Fruit fly (Drosophila melanogaster) whole organism, embryonic: ENCODE data around the gene CG5861.

Experiments
- ATbp ChIP-seq: fragments of 200-800 bp; sonication (Bioruptor generic); optimal IDR thresholded peaks from 2 replicates; lab custom pipeline; 2017; ENCODE audit warnings: missing biosample characterization, mild to moderate bottlenecking, missing genetic modification characterization, missing genetic modification reagents
- BtbVII ChIP-seq: fragments of 200-800 bp; sonication (Bioruptor generic); optimal IDR thresholded peaks from 3 replicates; lab custom pipeline; 2017; ENCODE audit warnings: missing biosample characterization, mild to moderate bottlenecking, missing genetic modification characterization
- CG10147 ChIP-seq: fragments of 200-800 bp; sonication (Bioruptor generic); optimal IDR thresholded peaks from 2 replicates; lab custom pipeline; 2019; ENCODE audit warnings: missing biosample characterization, mild to moderate bottlenecking, missing genetic modification characterization, moderate library complexity
- CG11504 ChIP-seq: fragments of 200-800 bp; sonication (Bioruptor generic); optimal IDR thresholded peaks from 3 replicates; lab custom pipeline; 2019; ENCODE audit warnings: missing biosample characterization, mild to moderate bottlenecking, missing genetic modification characterization, moderate library complexity
- CG12071 ChIP-seq: fragments of 200-800 bp; sonication (Bioruptor generic); optimal IDR thresholded peaks from 3 replicates; lab custom pipeline; 2018; ENCODE audit warnings: missing biosample characterization, mild to moderate bottlenecking, missing genetic modification characterization
- CG12236 ChIP-seq: fragments of 200-800 bp; sonication (Bioruptor generic); optimal IDR thresholded peaks from 2 replicates; lab custom pipeline; 2016; ENCODE audit warnings: missing biosample characterization, missing genetic modification characterization
- CG12769 ChIP-seq: fragments of 200-800 bp; sonication (Bioruptor generic); optimal IDR thresholded peaks from 2 replicates; lab custom pipeline; 2019; ENCODE audit warnings: missing biosample characterization, mild to moderate bottlenecking, missing genetic modification characterization, moderate library complexity
- CG15011 ChIP-seq: fragments of 200-800 bp; sonication (Bioruptor generic); optimal IDR thresholded peaks from 3 replicates; lab custom pipeline; 2018; ENCODE audit warnings: missing biosample characterization, mild to moderate bottlenecking, missing genetic modification characterization
- CG15269 ChIP-seq: fragments of 200-800 bp; sonication (Bioruptor generic); optimal IDR thresholded peaks from 2 replicates; lab custom pipeline; 2018; ENCODE audit warnings: missing biosample characterization, mild to moderate bottlenecking, missing genetic modification characterization, moderate library complexity
- CG15479 ChIP-seq: fragments of 200-800 bp; sonication (Bioruptor generic); optimal IDR thresholded peaks from 3 replicates; lab custom pipeline; 2019; ENCODE audit warnings: missing biosample characterization, mild to moderate bottlenecking, missing genetic modification characterization, moderate library complexity
- CG15514 ChIP-seq: fragments of 200-800 bp; sonication (Bioruptor generic); optimal IDR thresholded peaks from 3 replicates; lab custom pipeline; 2017; ENCODE audit warnings: missing biosample characterization, missing genetic modification characterization, mild to moderate bottlenecking, moderate library complexity, missing genetic modification reagents
- CG17829 ChIP-seq: fragments of 200-800 bp; optimal IDR thresholded peaks from 2 replicates; lab custom pipeline; 2019; ENCODE audit warnings: missing biosample characterization, mild to moderate bottlenecking, missing genetic modification characterization, moderate library complexity
- CG18619 ChIP-seq: fragments of 200-800 bp; sonication (Bioruptor generic); optimal IDR thresholded peaks from 3 replicates; lab custom pipeline; 2017; ENCODE audit warnings: missing biosample characterization, mild to moderate bottlenecking, missing genetic modification characterization
- CG3281 ChIP-seq: fragments of 200-800 bp; sonication (Bioruptor generic); optimal IDR thresholded peaks from 3 replicates; lab custom pipeline; 2017; ENCODE audit warnings: missing biosample characterization, mild to moderate bottlenecking, missing genetic modification characterization
- CG33557 ChIP-seq: fragments of 200-800 bp; sonication (Bioruptor generic); optimal IDR thresholded peaks from 2 replicates; lab custom pipeline; 2019; ENCODE audit warnings: missing biosample characterization, mild to moderate bottlenecking, missing genetic modification characterization, moderate library complexity
- CG3726 ChIP-seq: fragments of 200-800 bp; sonication (Bioruptor generic); IDR thresholded peaks from 3 replicates; pipeline ENCODE4, ENCODE4 v1.3.6; 2022; ENCODE audit warnings: missing biosample characterization, missing genetic modification characterization
- CG3995 ChIP-seq: fragments of 200-800 bp; sonication (Bioruptor generic); optimal IDR thresholded peaks from 3 replicates; lab custom pipeline; 2016; ENCODE audit warnings: missing biosample characterization, missing genetic modification characterization
- CG6813 ChIP-seq: fragments of 200-800 bp; sonication (Bioruptor generic); optimal IDR thresholded peaks from 2 replicates; lab custom pipeline; 2017; ENCODE audit warnings: missing biosample characterization, missing genetic modification characterization, mild to moderate bottlenecking, moderate library complexity, missing genetic modification reagents
- CG7839 ChIP-seq: fragments of 200-800 bp; sonication (Bioruptor generic); optimal IDR thresholded peaks from 3 replicates; lab custom pipeline; 2018; ENCODE audit warnings: missing biosample characterization, mild to moderate bottlenecking, missing genetic modification characterization, moderate library complexity
- D19B ChIP-seq: fragments of 200-800 bp; sonication (Bioruptor generic); optimal IDR thresholded peaks from 2 replicates; lab custom pipeline; 2017; ENCODE audit warnings: missing biosample characterization, mild to moderate bottlenecking, missing genetic modification characterization
- Elba2 ChIP-seq: fragments of 200-800 bp; sonication (Bioruptor generic); optimal IDR thresholded peaks from 3 replicates; lab custom pipeline; 2016; ENCODE audit warnings: missing biosample characterization, missing genetic modification characterization
- Ets65A ChIP-seq: fragments of 200-800 bp; sonication (Bioruptor generic); peaks from one replicate; lab custom pipeline; 2016; ENCODE audit warnings: missing biosample characterization, missing genetic modification characterization
- Gug ChIP-seq: fragments of 200-800 bp; sonication (Bioruptor generic); IDR thresholded peaks from 4 replicates; pipeline ENCODE4 v1.3.6; 2022; ENCODE audit warnings: missing biosample characterization, missing genetic modification characterization
- Hand ChIP-seq: fragments of 200-800 bp; sonication (Bioruptor generic); optimal IDR thresholded peaks from 2 replicates; lab custom pipeline; 2017; ENCODE audit warnings: mild to moderate bottlenecking, missing biosample characterization, missing genetic modification reagents, missing genetic modification characterization
- Hr39 ChIP-seq: fragments of >200 bp; optimal IDR thresholded peaks from 2 replicates; lab custom pipeline; 2017
- Nf-YA ChIP-seq: fragments of 200-800 bp; sonication (Bioruptor generic); IDR thresholded peaks from 2 replicates; pipeline ENCODE4 v1.3.6; 2022; ENCODE audit warnings: missing biosample characterization, missing genetic modification characterization
- Oaz ChIP-seq: fragments of 200-800 bp; sonication (Bioruptor generic); IDR thresholded peaks from 2 replicates; pipeline ENCODE4 v1.3.6; 2022; ENCODE audit warnings: missing biosample characterization, missing genetic modification characterization
- Poxn ChIP-seq: fragments of 200-800 bp; sonication (Bioruptor generic); IDR thresholded peaks from 2 replicates; pipeline ENCODE4 v1.3.6; 2022; ENCODE audit warnings: missing biosample characterization, missing genetic modification characterization
- bowl ChIP-seq: fragments of 200-800 bp; sonication (Bioruptor generic); IDR thresholded peaks from 2 replicates; pipeline ENCODE4 v1.3.6; 2022; ENCODE audit warnings: missing biosample characterization, missing genetic modification characterization
- caup ChIP-seq: fragments of 200-800 bp; sonication (Bioruptor generic); optimal IDR thresholded peaks from 3 replicates; lab custom pipeline; 2017; ENCODE audit warnings: missing biosample characterization, mild to moderate bottlenecking, missing genetic modification characterization, moderate library complexity; ENCODE audit not compliant: severe bottlenecking
- crol ChIP-seq: fragments of 200-800 bp; sonication (Bioruptor generic); IDR thresholded peaks from 2 replicates; pipeline ENCODE4 v1.3.6; 2022; ENCODE audit warnings: missing biosample characterization, missing genetic modification characterization
- cwo ChIP-seq: fragments of 200-800 bp; sonication (Bioruptor generic); optimal IDR thresholded peaks from 3 replicates; lab custom pipeline; 2017; ENCODE audit warnings: missing biosample characterization, missing genetic modification characterization, mild to moderate bottlenecking, moderate library complexity, missing genetic modification reagents
- esg ChIP-seq: fragments of 200-800 bp; sonication (Bioruptor generic); conservative IDR thresholded peaks from 2 replicates; pipeline ENCODE4 v1.3.6; 2022; ENCODE audit warnings: missing biosample characterization, missing genetic modification characterization
- ftz-f1 ChIP-seq: fragments of 200-800 bp; sonication (Bioruptor generic); optimal IDR thresholded peaks from 2 replicates; lab custom pipeline; 2016; ENCODE audit warnings: missing biosample characterization, missing genetic modification characterization
- gsb-n ChIP-seq: fragments of 200-800 bp; sonication (Bioruptor generic); optimal IDR thresholded peaks from 3 replicates; lab custom pipeline; 2018; ENCODE audit warnings: missing biosample characterization, mild to moderate bottlenecking, missing genetic modification characterization
- lola ChIP-seq, 3 experiments: fragments of >200 bp in 2 of 3; fragments of 200-800 bp in 1 of 3; sonication (Bioruptor generic) in 1 of 3; optimal IDR thresholded peaks; 2 replicates each; lab custom pipeline; 2017 to 2019; ENCODE audit warnings: missing biosample characterization in 3 of 3, missing genetic modification characterization in 3 of 3, mild to moderate bottlenecking in 1 of 3, moderate library complexity in 1 of 3
- nau ChIP-seq: fragments of 200-800 bp; sonication (Bioruptor generic); optimal IDR thresholded peaks from 3 replicates; lab custom pipeline; 2017; ENCODE audit warnings: missing biosample characterization, mild to moderate bottlenecking, missing genetic modification characterization, missing genetic modification reagents
- nerfin-1 ChIP-seq: fragments of 200-800 bp; sonication (Bioruptor generic); optimal IDR thresholded peaks from 3 replicates; lab custom pipeline; 2019; ENCODE audit warnings: missing biosample characterization, mild to moderate bottlenecking, missing genetic modification characterization, moderate library complexity
- nerfin-2 ChIP-seq: fragments of 200-800 bp; sonication (Bioruptor generic); IDR thresholded peaks from 2 replicates; pipeline ENCODE4 v1.3.6; 2022; ENCODE audit warnings: missing biosample characterization, missing genetic modification characterization; ENCODE audit not compliant: partially characterized antibody
- oc ChIP-seq: fragments of 200-800 bp; sonication (Bioruptor generic); optimal IDR thresholded peaks from 2 replicates; lab custom pipeline; 2018; ENCODE audit warnings: missing biosample characterization, mild to moderate bottlenecking, missing genetic modification characterization, moderate library complexity
- pho ChIP-seq: fragments of 200-800 bp; sonication (Bioruptor generic); optimal IDR thresholded peaks from 2 replicates; lab custom pipeline; 2016; ENCODE audit warnings: missing biosample characterization, missing genetic modification characterization
- repo ChIP-seq: fragments of 200-800 bp; sonication (Bioruptor generic); optimal IDR thresholded peaks from 2 replicates; lab custom pipeline; 2016; ENCODE audit warnings: missing biosample characterization, missing genetic modification characterization
- sd ChIP-seq: fragments of 200-800 bp; sonication (Bioruptor generic); optimal IDR thresholded peaks from 3 replicates; lab custom pipeline; 2018; ENCODE audit warnings: missing biosample characterization, mild to moderate bottlenecking, missing genetic modification characterization, moderate library complexity
- slbo ChIP-seq: fragments of 200-800 bp; sonication (Bioruptor generic); IDR thresholded peaks from 2 replicates; pipeline ENCODE4 v1.3.6; 2022; ENCODE audit warnings: missing biosample characterization, missing genetic modification characterization
- slp2 ChIP-seq: fragments of 200-800 bp; sonication (Bioruptor generic); optimal IDR thresholded peaks from 2 replicates; lab custom pipeline; 2016; ENCODE audit warnings: missing biosample characterization, missing genetic modification characterization
- stc ChIP-seq: fragments of 200-800 bp; sonication (Bioruptor generic); IDR thresholded peaks from 2 replicates; pipeline ENCODE4 v1.3.6; 2022; ENCODE audit warnings: missing biosample characterization, missing genetic modification characterization
- tap ChIP-seq: fragments of 200-800 bp; optimal IDR thresholded peaks from 3 replicates; lab custom pipeline; 2019; ENCODE audit warnings: missing biosample characterization, mild to moderate bottlenecking, missing genetic modification characterization, moderate library complexity
- tgo ChIP-seq: fragments of 200-800 bp; sonication (Bioruptor generic); IDR thresholded peaks from 3 replicates; pipeline ENCODE4 v1.3.6; 2022; ENCODE audit warnings: missing biosample characterization, missing genetic modification characterization
- zf30C ChIP-seq: fragments of 200-800 bp; sonication (Bioruptor generic); optimal IDR thresholded peaks from 3 replicates; lab custom pipeline; 2018; ENCODE audit warnings: missing biosample characterization, mild to moderate bottlenecking, missing genetic modification characterization
- zfh2 ChIP-seq: fragments of 200-800 bp; sonication (Bioruptor generic); optimal IDR thresholded peaks from 2 replicates; lab custom pipeline; 2016; ENCODE audit warnings: missing biosample characterization, missing genetic modification characterization

Gene CG5861

dm6 chr2L:16275809-16276178 is 31.3 kb downstream of the CG5861 start (continued):
- TF ChIP-seq CG18619 (GFP tag; lab: Kevin White, UChicago) (peak; percentile 41), CG12769 (tag; lab: Kevin White, UChicago) (peak; percentile 25), CG11504 (tag; lab: Kevin White, UChicago) (peak; percentile 64), esg (GFP tag; lab: Robert Waterston, UW) (no peak), CG15269 (tag; lab: Kevin White, UChicago) (peak; percentile 59), zf30C (GFP tag; lab: Kevin White, UChicago) (no peak), Ets65A (GFP tag; lab: Kevin White, UChicago) (no peak), CG15479 (GFP tag; lab: Kevin White, UChicago) (no peak), tgo (GFP tag; lab: Robert Waterston, UW) (peak; percentile 49; the same call in 2 of the 3 replicates), CG10147 (GFP tag; lab: Kevin White, UChicago) (peak; percentile 50), Gug (GFP tag; lab: Robert Waterston, UW) (0 out of 4 replicates have a peak, but pooled peaks have one; percentile 8), CG3281 (peak; percentile 76), Elba2 (GFP tag; lab: Kevin White, UChicago) (no peak), oc (tag; lab: Kevin White, UChicago) (no peak), bowl (GFP tag; lab: Robert Waterston, UW) (no peak), ATbp (peak; percentile 47), stc (GFP tag; lab: Robert Waterston, UW) (0 out of 2 replicates have a peak, but pooled peaks have one; percentile 8), CG3726 (GFP tag; lab: Robert Waterston, UW) (no peak), lola (GFP tag; optimal IDR thresholded peaks at IDR 0.05; lab: Kevin White, UChicago) (peak in 1 of 3 experiments; percentile 28), Oaz (GFP tag; lab: Robert Waterston, UW) (no peak), slbo (GFP tag; lab: Robert Waterston, UW) (peak; percentile 47), BtbVII (GFP tag; lab: Kevin White, UChicago) (peak; percentile 56), CG7839 (peak; percentile 63), CG3995 (GFP tag; lab: Kevin White, UChicago) (no peak), Hand (peak; percentile 39), ftz-f1 (GFP tag; lab: Kevin White, UChicago) (no peak), CG33557 (GFP tag; lab: Kevin White, UChicago) (no peak), pho (peak; percentile 48), nerfin-2 (GFP tag; lab: Robert Waterston, UW) (no peak), slp2 (GFP tag; lab: Kevin White, UChicago) (no peak), Poxn (GFP tag; lab: Robert Waterston, UW) (no peak), CG17829 (tag; lab: Kevin White, UChicago) (peak; percentile 4), tap (tag; lab: Kevin White, UChicago) (no peak), sd (tag; lab: Kevin White, UChicago) (peak; percentile 29), Nf-YA (no peak), caup (GFP tag; lab: Kevin White, UChicago) (peak; percentile 61), CG12236 (GFP tag; lab: Kevin White, UChicago) (no peak), CG12071 (GFP tag; lab: Kevin White, UChicago) (peak; percentile 45), cwo (peak; percentile 68), CG6813 (GFP tag; lab: Kevin White, UChicago) (peak; percentile 60), repo (no peak), D19B (GFP tag; lab: Kevin White, UChicago) (peak; percentile 36), zfh2 (GFP tag; lab: Kevin White, UChicago) (peak; percentile 30), gsb-n (tag; lab: Kevin White, UChicago) (peak; percentile 2), CG15011 (GFP tag; lab: Kevin White, UChicago) (peak; percentile 7), Hr39 (lab: Kevin White, UChicago) (no peak), nerfin-1 (tag; lab: Kevin White, UChicago) (no peak), crol (0 out of 2 replicates have a peak, but pooled peaks have one; percentile 36), CG15514 (GFP tag; lab: Kevin White, UChicago) (peak; percentile 45), nau (GFP tag; lab: Kevin White, UChicago) (peak; percentile 20)
